Fruit fly (Drosophila melanogaster) whole organism, embryonic: ENCODE results near the gene CG15803.

Experiments
- ATbp ChIP-seq: fragments of 200-800 bp; sonication (Bioruptor generic); optimal IDR thresholded peaks from 2 replicates; lab custom pipeline; 2017; ENCODE audit warnings: missing biosample characterization, mild to moderate bottlenecking, missing genetic modification characterization, missing genetic modification reagents
- CG10959 ChIP-seq: fragments of 200-800 bp; sonication (Bioruptor generic); IDR thresholded peaks from 2 replicates; pipeline ENCODE4 v1.3.6; 2022; ENCODE audit warnings: missing biosample characterization, missing genetic modification characterization
- CG11456 ChIP-seq: fragments of 200-800 bp; sonication (Bioruptor generic); IDR thresholded peaks from 3 replicates; pipeline ENCODE4 v1.3.6; 2022; ENCODE audit warnings: missing biosample characterization, missing genetic modification characterization
- CG13123 ChIP-seq: fragments of 200-800 bp; sonication (Bioruptor generic); optimal IDR thresholded peaks from 2 replicates; lab custom pipeline; 2016; ENCODE audit warnings: missing biosample characterization, missing genetic modification characterization
- CG14710 ChIP-seq: fragments of 200-800 bp; sonication (Bioruptor generic); optimal IDR thresholded peaks from 3 replicates; lab custom pipeline; 2019; ENCODE audit warnings: missing biosample characterization, mild to moderate bottlenecking, missing genetic modification characterization, moderate library complexity
- CG1603 ChIP-seq: fragments of 200-800 bp; sonication (Bioruptor generic); optimal IDR thresholded peaks from 2 replicates; lab custom pipeline; 2019; ENCODE audit warnings: missing biosample characterization, mild to moderate bottlenecking, missing genetic modification characterization, moderate library complexity
- CG16813 ChIP-seq: fragments of 200-800 bp; sonication (Bioruptor generic); IDR thresholded peaks from 3 replicates; pipeline ENCODE4 v1.3.6; 2022; ENCODE audit warnings: missing biosample characterization, missing genetic modification characterization; ENCODE audit not compliant: partially characterized antibody
- CG17385 ChIP-seq: fragments of 200-800 bp; sonication (Bioruptor generic); optimal IDR thresholded peaks from 3 replicates; lab custom pipeline; 2018; ENCODE audit warnings: missing biosample characterization, mild to moderate bottlenecking, missing genetic modification characterization
- CG31365 ChIP-seq: fragments of 200-800 bp; sonication (Bioruptor generic); optimal IDR thresholded peaks from 2 replicates; lab custom pipeline; 2018; ENCODE audit warnings: missing biosample characterization, mild to moderate bottlenecking, missing genetic modification characterization
- CG32532 ChIP-seq: fragments of 200-800 bp; sonication (Bioruptor generic); IDR thresholded peaks from 2 replicates; pipeline ENCODE4 v1.3.6; 2022; ENCODE audit warnings: missing biosample characterization, missing genetic modification characterization
- CG4707 ChIP-seq: fragments of 200-800 bp; sonication (Bioruptor generic); optimal IDR thresholded peaks from 2 replicates; lab custom pipeline; 2018; ENCODE audit warnings: missing biosample characterization, mild to moderate bottlenecking, missing genetic modification characterization, moderate library complexity
- CG6791 ChIP-seq: fragments of 200-800 bp; sonication (Bioruptor generic); IDR thresholded peaks from 3 replicates; pipeline ENCODE4 v1.3.6; 2022; ENCODE audit warnings: missing biosample characterization, missing genetic modification characterization; ENCODE audit not compliant: partially characterized antibody
- CG9215 ChIP-seq: fragments of 200-800 bp; sonication (Bioruptor generic); IDR thresholded peaks from 2 replicates; pipeline ENCODE4 v1.3.6; 2022; ENCODE audit warnings: missing biosample characterization, missing genetic modification characterization
- Dbx ChIP-seq: fragments of 200-800 bp; sonication (Bioruptor generic); IDR thresholded peaks from 3 replicates; pipeline ENCODE4 v1.3.6; 2022; ENCODE audit warnings: missing biosample characterization, missing genetic modification characterization
- Drgx ChIP-seq: fragments of 200-800 bp; sonication (Bioruptor generic); IDR thresholded peaks from 2 replicates; pipeline ENCODE4 v1.3.6; 2022; ENCODE audit warnings: missing biosample characterization, missing genetic modification characterization
- H2.0 ChIP-seq: fragments of 200-800 bp; sonication (Bioruptor generic); IDR thresholded peaks from 2 replicates; pipeline ENCODE4 v1.3.6; 2022; ENCODE audit warnings: missing biosample characterization, missing genetic modification characterization
- HmgD ChIP-seq: fragments of 200-800 bp; sonication (Bioruptor generic); optimal IDR thresholded peaks from 3 replicates; lab custom pipeline; 2016; ENCODE audit warnings: missing biosample characterization, missing genetic modification characterization
- Jarid2 ChIP-seq: fragments of 200-800 bp; sonication (Bioruptor generic); optimal IDR thresholded peaks from 3 replicates; lab custom pipeline; 2017; ENCODE audit warnings: mild to moderate bottlenecking, missing biosample characterization, missing genetic modification reagents, missing genetic modification characterization
- Max ChIP-seq: fragments of 200-800 bp; sonication (Bioruptor generic); optimal IDR thresholded peaks from 2 replicates; lab custom pipeline; 2016; ENCODE audit warnings: missing biosample characterization, mild to moderate bottlenecking, missing genetic modification characterization
- Sox102F ChIP-seq: fragments of 200-800 bp; sonication (Bioruptor generic); optimal IDR thresholded peaks from 2 replicates; lab custom pipeline; 2018; ENCODE audit warnings: missing biosample characterization, mild to moderate bottlenecking, missing genetic modification characterization, moderate library complexity
- Sry-δ ChIP-seq: fragments of 200-800 bp; sonication (Bioruptor generic); optimal IDR thresholded peaks from 2 replicates; lab custom pipeline; 2016; ENCODE audit warnings: missing biosample characterization, missing genetic modification characterization
- Trl ChIP-seq, 3 experiments: fragments of >200 bp in 2 of 3; fragments of 200-800 bp in 1 of 3; sonication (Bioruptor generic) in 1 of 3; optimal IDR thresholded peaks; 2 replicates in 1 of 3; 3 replicates in 2 of 3; lab custom pipeline; 2016 to 2017; ENCODE audit warnings: missing biosample characterization in 1 of 3, missing genetic modification characterization in 1 of 3
- ab ChIP-seq: fragments of 200-800 bp; sonication (Bioruptor generic); optimal IDR thresholded peaks from 2 replicates; lab custom pipeline; 2016; ENCODE audit warnings: missing biosample characterization, missing genetic modification characterization
- ato ChIP-seq: fragments of 200-800 bp; sonication (Bioruptor generic); IDR thresholded peaks from 2 replicates; pipeline ENCODE4 v1.3.6; 2022; ENCODE audit warnings: missing biosample characterization, missing genetic modification characterization; ENCODE audit not compliant: partially characterized antibody
- bcd ChIP-seq: fragments of 200-800 bp; sonication (Bioruptor generic); optimal IDR thresholded peaks from 2 replicates; lab custom pipeline; 2017; ENCODE audit warnings: missing biosample characterization, mild to moderate bottlenecking, missing genetic modification characterization
- cato ChIP-seq: fragments of 200-800 bp; sonication (Bioruptor generic); optimal IDR thresholded peaks from 2 replicates; lab custom pipeline; 2016; ENCODE audit warnings: missing biosample characterization, missing genetic modification characterization, borderline replicate concordance
- dpn ChIP-seq, 2 experiments: fragments of 200-800 bp; sonication (Bioruptor generic); optimal IDR thresholded peaks; 3 replicates each; lab custom pipeline; 2016; ENCODE audit warnings: missing biosample characterization in 2 of 2, missing genetic modification characterization in 2 of 2
- ewg ChIP-seq: fragments of 200-800 bp; sonication (Bioruptor generic); optimal IDR thresholded peaks from 3 replicates; lab custom pipeline; 2017; ENCODE audit warnings: mild to moderate bottlenecking, missing biosample characterization, missing genetic modification reagents, missing genetic modification characterization
- grn ChIP-seq: fragments of 200-800 bp; sonication (Bioruptor generic); optimal IDR thresholded peaks from 3 replicates; lab custom pipeline; 2017; ENCODE audit warnings: missing biosample characterization, missing genetic modification characterization
- h ChIP-seq: fragments of >200 bp; optimal IDR thresholded peaks from 2 replicates; lab custom pipeline; 2017
- klu ChIP-seq: fragments of 200-800 bp; sonication (Bioruptor generic); IDR thresholded peaks from 2 replicates; pipeline ENCODE4 v1.3.6; 2022; ENCODE audit warnings: missing biosample characterization, missing genetic modification characterization
- lbe ChIP-seq: fragments of 200-800 bp; sonication (Bioruptor generic); optimal IDR thresholded peaks from 2 replicates; lab custom pipeline; 2016; ENCODE audit warnings: missing biosample characterization, mild to moderate bottlenecking, missing genetic modification characterization
- lov ChIP-seq, 2 experiments: fragments of 200-800 bp in 1 of 2; fragments of >200 bp in 1 of 2; sonication (Bioruptor generic) in 1 of 2; IDR thresholded peaks in 1 of 2; optimal IDR thresholded peaks in 1 of 2; 2 replicates in 1 of 2; 3 replicates in 1 of 2; pipeline versions ENCODE4 v1.3.6 to Lab custom; 2017 to 2022; ENCODE audit warnings: missing biosample characterization in 1 of 2, missing genetic modification characterization in 1 of 2
- nau ChIP-seq: fragments of 200-800 bp; sonication (Bioruptor generic); optimal IDR thresholded peaks from 3 replicates; lab custom pipeline; 2017; ENCODE audit warnings: missing biosample characterization, mild to moderate bottlenecking, missing genetic modification characterization, missing genetic modification reagents
- p53 ChIP-seq: fragments of 200-800 bp; sonication (Bioruptor generic); optimal IDR thresholded peaks from 2 replicates; lab custom pipeline; 2016; ENCODE audit warnings: missing biosample characterization, missing genetic modification characterization
- pho ChIP-seq: fragments of 200-800 bp; sonication (Bioruptor generic); optimal IDR thresholded peaks from 2 replicates; lab custom pipeline; 2016; ENCODE audit warnings: missing biosample characterization, missing genetic modification characterization
- ranshi ChIP-seq: fragments of 200-800 bp; sonication (Bioruptor generic); IDR thresholded peaks from 2 replicates; pipeline ENCODE4 v1.3.6; 2022; ENCODE audit warnings: missing biosample characterization, missing genetic modification characterization
- ro ChIP-seq: fragments of 200-800 bp; sonication (Bioruptor generic); IDR thresholded peaks from 2 replicates; pipeline ENCODE4 v1.3.6; 2022; ENCODE audit warnings: missing biosample characterization, missing genetic modification characterization
- row ChIP-seq: fragments of 200-800 bp; sonication (Bioruptor generic); IDR thresholded peaks from 3 replicates; pipeline ENCODE4 v1.3.6; 2022; ENCODE audit warnings: missing biosample characterization, missing genetic modification characterization
- seq ChIP-seq: fragments of 200-800 bp; sonication (Bioruptor generic); IDR thresholded peaks from 2 replicates; pipeline ENCODE4 v1.3.6; 2022; ENCODE audit warnings: missing biosample characterization, missing genetic modification characterization
- so ChIP-seq: fragments of 200-800 bp; sonication (Bioruptor generic); IDR thresholded peaks from 3 replicates; pipeline ENCODE4 v1.3.6; 2022; ENCODE audit warnings: missing biosample characterization, missing genetic modification characterization
- sob ChIP-seq: fragments of 200-800 bp; sonication (Bioruptor generic); IDR thresholded peaks from 2 replicates; pipeline ENCODE4 v1.3.6; 2022; ENCODE audit warnings: missing biosample characterization, missing genetic modification characterization
- sqz ChIP-seq: fragments of 200-800 bp; sonication (Bioruptor generic); optimal IDR thresholded peaks from 3 replicates; lab custom pipeline; 2018; ENCODE audit warnings: missing biosample characterization, mild to moderate bottlenecking, missing genetic modification characterization
- tll ChIP-seq, 2 experiments: fragments of 200-800 bp in 1 of 2; fragments of >200 bp in 1 of 2; sonication (Bioruptor generic) in 1 of 2; optimal IDR thresholded peaks; 2 replicates each; lab custom pipeline; 2017 to 2019; ENCODE audit warnings: missing biosample characterization in 2 of 2, missing genetic modification characterization in 2 of 2, mild to moderate bottlenecking in 1 of 2, moderate library complexity in 1 of 2
- tup ChIP-seq: fragments of 200-800 bp; sonication (Bioruptor generic); optimal IDR thresholded peaks from 2 replicates; lab custom pipeline; 2016; ENCODE audit warnings: missing biosample characterization, mild to moderate bottlenecking, missing genetic modification characterization, moderate library complexity
- vnd ChIP-seq: fragments of 200-800 bp; sonication (Bioruptor generic); IDR thresholded peaks from 3 replicates; pipeline ENCODE4 v1.3.6; 2022; ENCODE audit warnings: missing biosample characterization, missing genetic modification characterization; ENCODE audit not compliant: partially characterized antibody
- wek ChIP-seq: fragments of 200-800 bp; sonication (Bioruptor generic); optimal IDR thresholded peaks from 3 replicates; lab custom pipeline; 2018; ENCODE audit warnings: missing biosample characterization, mild to moderate bottlenecking, missing genetic modification characterization, moderate library complexity
- z ChIP-seq: fragments of 200-800 bp; sonication (Bioruptor generic); IDR thresholded peaks from 3 replicates; pipeline ENCODE4 v1.3.6; 2022; ENCODE audit warnings: missing biosample characterization, missing genetic modification characterization

The CG15803 gene

dm6 chr3R:18311368-18311919, 49.1 kb downstream of the CG15803 start (continued):
- TF ChIP-seq klu (GFP tag; lab: Robert Waterston, UW): no peak
- no peak for TF ChIP-seq Dbx (GFP tag; lab: Robert Waterston, UW)
- TF ChIP-seq CG9215 (GFP tag; lab: Robert Waterston, UW): peak; percentile 32; the same call in 1 of the 2 replicates
- TF ChIP-seq sqz: peak; percentile 25
- TF ChIP-seq CG17385: peak; percentile 14
- TF ChIP-seq seq (GFP tag; lab: Robert Waterston, UW): peak; percentile 64; the same call in 1 of the 2 replicates
- 0 out of 2 replicates have a peak, but pooled peaks have one; percentile 16 for TF ChIP-seq H2.0 (GFP tag; lab: Robert Waterston, UW)
- TF ChIP-seq tup (GFP tag; lab: Kevin White, UChicago): peak; percentile 18
- peak; percentile 98 for TF ChIP-seq z (GFP tag; lab: Robert Waterston, UW)
- 0 out of 2 replicates have a peak, but pooled peaks have one; percentile 41 for TF ChIP-seq ato (GFP tag; lab: Robert Waterston, UW)
- peak; percentile 66 for TF ChIP-seq sob
- TF ChIP-seq Trl (optimal IDR thresholded peaks at IDR 0.05; lab: Kevin White, UChicago): peak; percentile 69 to 70
- TF ChIP-seq Trl (GFP tag; optimal IDR thresholded peaks at IDR 0.05; lab: Kevin White, UChicago): peak; percentile 61
- no peak for TF ChIP-seq lov (optimal IDR thresholded peaks at IDR 0.05; lab: Kevin White, UChicago)
- 0 out of 3 replicates have a peak, but pooled peaks have one; percentile 38 for TF ChIP-seq lov (GFP tag; IDR thresholded peaks at IDR 0.05; lab: Robert Waterston, UW)
- peak; percentile 54 for TF ChIP-seq CG4707
- peak; percentile 49 for TF ChIP-seq p53
- TF ChIP-seq row: peak; percentile 57; the same call in 2 of the 3 replicates
- no peak for TF ChIP-seq vnd
- TF ChIP-seq CG10959 (GFP tag; lab: Robert Waterston, UW): peak; percentile 59
- TF ChIP-seq CG16813 (GFP tag; lab: Robert Waterston, UW): no peak
- TF ChIP-seq wek (GFP tag; lab: Kevin White, UChicago): peak; percentile 68
- peak; percentile 50; the same call in 1 of the 2 replicates for TF ChIP-seq CG32532
- TF ChIP-seq ranshi: peak; percentile 36; the same call in 1 of the 2 replicates
- TF ChIP-seq HmgD (GFP tag; lab: Kevin White, UChicago): no peak
- peak; percentile 91 for TF ChIP-seq ATbp (GFP tag; lab: Kevin White, UChicago)
- TF ChIP-seq CG1603 (tag; lab: Kevin White, UChicago): peak; percentile 79
- TF ChIP-seq Jarid2 (GFP tag; lab: Kevin White, UChicago): peak; percentile 33
- no peak for TF ChIP-seq CG13123
- TF ChIP-seq so: 0 out of 3 replicates have a peak, but pooled peaks have one; percentile 27
- no peak for TF ChIP-seq ro
- no peak for TF ChIP-seq h
- TF ChIP-seq CG31365 (tag; lab: Kevin White, UChicago): peak; percentile 56
- no peak for TF ChIP-seq lbe (GFP tag; lab: Kevin White, UChicago)
- TF ChIP-seq pho (GFP tag; lab: Kevin White, UChicago): no peak
- peak; percentile 25 for TF ChIP-seq ab
- TF ChIP-seq dpn (GFP tag; optimal IDR thresholded peaks at IDR 0.05; lab: Kevin White, UChicago): peak in 1 of 2 experiments; percentile 45
- TF ChIP-seq tll (GFP tag; optimal IDR thresholded peaks at IDR 0.05; lab: Kevin White, UChicago): no peak
- peak; percentile 62 for TF ChIP-seq CG14710 (tag; lab: Kevin White, UChicago)
- peak; percentile 44; the same call in 1 of the 2 replicates for TF ChIP-seq Drgx
- TF ChIP-seq ewg: peak; percentile 64
- TF ChIP-seq grn (GFP tag; lab: Kevin White, UChicago): peak; percentile 34
- no peak for TF ChIP-seq CG6791 (GFP tag; lab: Robert Waterston, UW)
- TF ChIP-seq cato (GFP tag; lab: Kevin White, UChicago): no peak
- no peak for TF ChIP-seq Max (GFP tag; lab: Kevin White, UChicago)
- TF ChIP-seq Sry-δ (GFP tag; lab: Kevin White, UChicago): no peak
- TF ChIP-seq CG11456 (GFP tag; lab: Robert Waterston, UW): no peak
- TF ChIP-seq Sox102F: peak; percentile 58
- peak; percentile 75 for TF ChIP-seq nau (GFP tag; lab: Kevin White, UChicago)
- peak; percentile 74 for TF ChIP-seq bcd
